Worm (Caenorhabditis elegans): Measurements from ENCODE around the gene Y62H9A.14.

- TF ChIP-seq dmd-8 (GFP tag; IDR thresholded peaks at IDR 0.05) (peak; percentile 72), nhr-11 (tag; optimal IDR thresholded peaks at IDR 0.05) (peak; percentile 99)
Observed at ce11 chrX:11937343-11937935, 16.4 kb downstream of the Y62H9A.14 start.

Data from whole organism, L4 larva.